Fruit fly (Drosophila melanogaster) whole organism, embryonic: ENCODE results near the gene dysf.

Source experiments
- Aef1 ChIP-seq: fragments of 200-800 bp; sonication (Bioruptor generic); IDR thresholded peaks from 3 replicates; pipeline ENCODE4 v1.3.6; 2022; ENCODE audit warnings: missing biosample characterization, missing genetic modification characterization
- Antp ChIP-seq: fragments of 200-800 bp; sonication (Bioruptor generic); optimal IDR thresholded peaks from 3 replicates; lab custom pipeline; 2016; ENCODE audit warnings: missing biosample characterization, missing genetic modification characterization
- Atf6 ChIP-seq: fragments of 200-800 bp; sonication (Bioruptor generic); IDR thresholded peaks from 2 replicates; pipeline ENCODE4 v1.3.6; 2022; ENCODE audit warnings: missing biosample characterization, missing genetic modification characterization
- B-H1 ChIP-seq: fragments of 200-800 bp; sonication (Bioruptor generic); IDR thresholded peaks from 3 replicates; pipeline ENCODE4 v1.3.6; 2022; ENCODE audit warnings: missing biosample characterization, missing genetic modification characterization
- CG10321 ChIP-seq: fragments of 200-800 bp; sonication (Bioruptor generic); IDR thresholded peaks from 2 replicates; pipeline ENCODE4 v1.3.6; 2022; ENCODE audit warnings: missing biosample characterization, missing genetic modification characterization
- CG11398 ChIP-seq: fragments of 200-800 bp; sonication (Bioruptor generic); optimal IDR thresholded peaks from 2 replicates; lab custom pipeline; 2016; ENCODE audit warnings: missing biosample characterization, missing genetic modification characterization
- CG12219 ChIP-seq: fragments of 200-800 bp; sonication (Bioruptor generic); optimal IDR thresholded peaks from 3 replicates; lab custom pipeline; 2018; ENCODE audit warnings: missing biosample characterization, mild to moderate bottlenecking, missing genetic modification characterization
- CG13775 ChIP-seq: fragments of 200-800 bp; sonication (Bioruptor generic); optimal IDR thresholded peaks from 3 replicates; lab custom pipeline; 2017; ENCODE audit warnings: missing biosample characterization, mild to moderate bottlenecking, missing genetic modification characterization
- CG1603 ChIP-seq: fragments of 200-800 bp; sonication (Bioruptor generic); optimal IDR thresholded peaks from 2 replicates; lab custom pipeline; 2019; ENCODE audit warnings: missing biosample characterization, mild to moderate bottlenecking, missing genetic modification characterization, moderate library complexity
- CG16813 ChIP-seq: fragments of 200-800 bp; sonication (Bioruptor generic); IDR thresholded peaks from 3 replicates; pipeline ENCODE4 v1.3.6; 2022; ENCODE audit warnings: missing biosample characterization, missing genetic modification characterization; ENCODE audit not compliant: partially characterized antibody
- CG17361 ChIP-seq: fragments of 200-800 bp; sonication (Bioruptor generic); IDR thresholded peaks from 3 replicates; pipeline ENCODE4 v1.3.6; 2022; ENCODE audit warnings: missing biosample characterization, missing genetic modification characterization
- CG2116 ChIP-seq: fragments of 200-800 bp; sonication (Bioruptor generic); optimal IDR thresholded peaks from 3 replicates; lab custom pipeline; 2018; ENCODE audit warnings: missing biosample characterization, mild to moderate bottlenecking, missing genetic modification characterization
- CG31224 ChIP-seq: fragments of 200-800 bp; sonication (Bioruptor generic); IDR thresholded peaks from 2 replicates; pipeline ENCODE4 v1.3.6; 2022; ENCODE audit warnings: missing biosample characterization, missing genetic modification characterization
- CG31365 ChIP-seq: fragments of 200-800 bp; sonication (Bioruptor generic); optimal IDR thresholded peaks from 2 replicates; lab custom pipeline; 2018; ENCODE audit warnings: missing biosample characterization, mild to moderate bottlenecking, missing genetic modification characterization
- CG3281 ChIP-seq: fragments of 200-800 bp; sonication (Bioruptor generic); optimal IDR thresholded peaks from 3 replicates; lab custom pipeline; 2017; ENCODE audit warnings: missing biosample characterization, mild to moderate bottlenecking, missing genetic modification characterization
- CG34422 ChIP-seq: fragments of 200-800 bp; sonication (Bioruptor generic); IDR thresholded peaks from 3 replicates; pipeline ENCODE4 v1.3.6; 2022; ENCODE audit warnings: missing biosample characterization, missing genetic modification characterization
- CG6654 ChIP-seq: fragments of 200-800 bp; sonication (Bioruptor generic); optimal IDR thresholded peaks from 2 replicates; lab custom pipeline; 2017; ENCODE audit warnings: missing biosample characterization, mild to moderate bottlenecking, missing genetic modification characterization
- CG8944 ChIP-seq: fragments of 200-800 bp; sonication (Bioruptor generic); optimal IDR thresholded peaks from 3 replicates; lab custom pipeline; 2016; ENCODE audit warnings: missing biosample characterization, missing genetic modification characterization
- CkIIα-i1 ChIP-seq: fragments of 200-800 bp; sonication (Bioruptor generic); IDR thresholded peaks from 2 replicates; pipeline ENCODE4 v1.3.6; 2022; ENCODE audit warnings: missing biosample characterization, missing genetic modification characterization
- D19A ChIP-seq: fragments of 200-800 bp; optimal IDR thresholded peaks from 3 replicates; lab custom pipeline; 2019; ENCODE audit warnings: missing biosample characterization, mild to moderate bottlenecking, missing genetic modification characterization, moderate library complexity
- Dfd ChIP-seq, 2 experiments: fragments of >200 bp; optimal IDR thresholded peaks; 2 replicates each; lab custom pipeline; 2017; ENCODE audit warnings: missing biosample characterization in 2 of 2, missing genetic modification characterization in 2 of 2
- Gsc ChIP-seq: fragments of 200-800 bp; sonication (Bioruptor generic); IDR thresholded peaks from 2 replicates; pipeline ENCODE4 v1.3.6; 2022; ENCODE audit warnings: missing biosample characterization, missing genetic modification characterization
- Hr39 ChIP-seq: fragments of >200 bp; optimal IDR thresholded peaks from 2 replicates; lab custom pipeline; 2017
- Med ChIP-seq: fragments of 200-800 bp; sonication (Bioruptor generic); peaks from one replicate; lab custom pipeline; 2016; ENCODE audit warnings: missing biosample characterization, missing genetic modification characterization, mild to moderate bottlenecking, inconsistent platforms, moderate library complexity
- NFAT ChIP-seq: fragments of 200-800 bp; sonication (Bioruptor generic); IDR thresholded peaks from 2 replicates; pipeline ENCODE4 v1.3.6; 2022; ENCODE audit warnings: missing biosample characterization, missing genetic modification characterization
- Oaz ChIP-seq: fragments of 200-800 bp; sonication (Bioruptor generic); IDR thresholded peaks from 2 replicates; pipeline ENCODE4 v1.3.6; 2022; ENCODE audit warnings: missing biosample characterization, missing genetic modification characterization
- Rx ChIP-seq: fragments of 200-800 bp; sonication (Bioruptor generic); IDR thresholded peaks from 2 replicates; pipeline ENCODE4 v1.3.6; 2022; ENCODE audit warnings: missing biosample characterization, missing genetic modification characterization
- YL-1 ChIP-seq: fragments of 200-800 bp; sonication (Bioruptor generic); optimal IDR thresholded peaks from 3 replicates; lab custom pipeline; 2017; ENCODE audit warnings: missing biosample characterization, mild to moderate bottlenecking, missing genetic modification characterization
- aop ChIP-seq: fragments of 200-800 bp; sonication (Bioruptor generic); IDR thresholded peaks from 2 replicates; pipeline ENCODE4 v1.3.6; 2022; ENCODE audit warnings: missing biosample characterization, missing genetic modification characterization
- cad ChIP-seq: fragments of >200 bp; optimal IDR thresholded peaks from 2 replicates; lab custom pipeline; 2017; ENCODE audit warnings: missing biosample characterization, missing genetic modification characterization
- cwo ChIP-seq: fragments of 200-800 bp; sonication (Bioruptor generic); optimal IDR thresholded peaks from 3 replicates; lab custom pipeline; 2017; ENCODE audit warnings: missing biosample characterization, missing genetic modification characterization, mild to moderate bottlenecking, moderate library complexity, missing genetic modification reagents
- ems ChIP-seq: fragments of 200-800 bp; sonication (Bioruptor generic); optimal IDR thresholded peaks from 3 replicates; lab custom pipeline; 2016; ENCODE audit warnings: missing biosample characterization, missing genetic modification characterization
- fd102C ChIP-seq: fragments of 200-800 bp; sonication (Bioruptor generic); optimal IDR thresholded peaks from 2 replicates; lab custom pipeline; 2018; ENCODE audit warnings: missing biosample characterization, mild to moderate bottlenecking, missing genetic modification characterization, moderate library complexity
- fd96Cb ChIP-seq: fragments of 200-800 bp; sonication (Bioruptor generic); optimal IDR thresholded peaks from 2 replicates; lab custom pipeline; 2018; ENCODE audit warnings: missing biosample characterization, mild to moderate bottlenecking, missing genetic modification characterization, moderate library complexity
- fru ChIP-seq: fragments of >200 bp; optimal IDR thresholded peaks from 2 replicates; lab custom pipeline; 2017
- gro ChIP-seq: fragments of 200-800 bp; sonication (Bioruptor generic); optimal IDR thresholded peaks from 2 replicates; lab custom pipeline; 2016; ENCODE audit warnings: missing biosample characterization, missing genetic modification characterization
- gsb-n ChIP-seq: fragments of 200-800 bp; sonication (Bioruptor generic); optimal IDR thresholded peaks from 3 replicates; lab custom pipeline; 2018; ENCODE audit warnings: missing biosample characterization, mild to moderate bottlenecking, missing genetic modification characterization
- odd ChIP-seq: fragments of 200-800 bp; sonication (Bioruptor generic); optimal IDR thresholded peaks from 2 replicates; lab custom pipeline; 2017; ENCODE audit warnings: missing biosample characterization, mild to moderate bottlenecking, missing genetic modification characterization
- peb ChIP-seq: fragments of 200-800 bp; sonication (Bioruptor generic); IDR thresholded peaks from 2 replicates; pipeline ENCODE4 v1.3.6; 2022; ENCODE audit warnings: missing biosample characterization, missing genetic modification characterization
- pita ChIP-seq: fragments of 200-800 bp; sonication (Bioruptor generic); optimal IDR thresholded peaks from 2 replicates; lab custom pipeline; 2017; ENCODE audit warnings: missing biosample characterization, mild to moderate bottlenecking, missing genetic modification characterization
- pnt ChIP-seq: fragments of 200-800 bp; sonication (Bioruptor generic); optimal IDR thresholded peaks from 3 replicates; lab custom pipeline; 2016; ENCODE audit warnings: missing biosample characterization, missing genetic modification characterization
- seq ChIP-seq: fragments of 200-800 bp; sonication (Bioruptor generic); IDR thresholded peaks from 2 replicates; pipeline ENCODE4 v1.3.6; 2022; ENCODE audit warnings: missing biosample characterization, missing genetic modification characterization
- sisA ChIP-seq: fragments of 200-800 bp; sonication (Bioruptor generic); IDR thresholded peaks from 2 replicates; pipeline ENCODE4 v1.3.6; 2022; ENCODE audit warnings: missing biosample characterization, missing genetic modification characterization
- tin ChIP-seq: fragments of 200-800 bp; sonication (Bioruptor generic); optimal IDR thresholded peaks from 3 replicates; lab custom pipeline; 2016; ENCODE audit warnings: missing biosample characterization, missing genetic modification characterization
- trem ChIP-seq: fragments of 200-800 bp; optimal IDR thresholded peaks from 3 replicates; lab custom pipeline; 2019; ENCODE audit warnings: missing biosample characterization, mild to moderate bottlenecking, missing genetic modification characterization, moderate library complexity
- trh ChIP-seq: fragments of 200-800 bp; sonication (Bioruptor generic); optimal IDR thresholded peaks from 2 replicates; lab custom pipeline; 2016; ENCODE audit warnings: missing biosample characterization, missing genetic modification characterization
- tup ChIP-seq: fragments of 200-800 bp; sonication (Bioruptor generic); optimal IDR thresholded peaks from 2 replicates; lab custom pipeline; 2016; ENCODE audit warnings: missing biosample characterization, mild to moderate bottlenecking, missing genetic modification characterization, moderate library complexity
- vvl ChIP-seq: fragments of 200-800 bp; sonication (Bioruptor generic); IDR thresholded peaks from 2 replicates; pipeline ENCODE4 v1.3.6; 2022; ENCODE audit warnings: missing biosample characterization, missing genetic modification characterization

Gene dysf

dm6 chr3R:26081380-26081991 is 17.0 kb downstream of the dysf start (continued):
- TF ChIP-seq pita (GFP tag; lab: Kevin White, UChicago) (no peak), NFAT (GFP tag; lab: Robert Waterston, UW) (no peak), cwo (GFP tag; lab: Kevin White, UChicago) (no peak), vvl (GFP tag; lab: Robert Waterston, UW) (peak; percentile 95), Gsc (GFP tag; lab: Robert Waterston, UW) (no peak), ems (GFP tag; lab: Kevin White, UChicago) (no peak), Med (GFP tag; lab: Kevin White, UChicago) (no peak), tin (GFP tag; lab: Kevin White, UChicago) (peak; percentile 45), CG11398 (GFP tag; lab: Kevin White, UChicago) (no peak), Atf6 (GFP tag; lab: Robert Waterston, UW) (peak; percentile 35; the same call in 1 of the 2 replicates), trem (tag; lab: Kevin White, UChicago) (peak; percentile 56), D19A (tag; lab: Kevin White, UChicago) (peak; percentile 60), CG10321 (GFP tag; lab: Robert Waterston, UW) (no peak), CG13775 (peak; percentile 44), seq (GFP tag; lab: Robert Waterston, UW) (peak; percentile 55; the same call in 1 of the 2 replicates), trh (no peak), CkIIα-i1 (GFP tag; lab: Robert Waterston, UW) (no peak), CG2116 (GFP tag; lab: Kevin White, UChicago) (no peak), CG34422 (no peak; the same call in 2 of the 3 replicates), CG6654 (GFP tag; lab: Kevin White, UChicago) (no peak), Dfd (GFP tag; optimal IDR thresholded peaks at IDR 0.05; lab: Kevin White, UChicago) (no peak), B-H1 (GFP tag; lab: Robert Waterston, UW) (peak; percentile 47; the same call in 1 of the 3 replicates), tup (no peak), cad (no peak), fd102C (no peak), Antp (GFP tag; lab: Kevin White, UChicago) (no peak), CG16813 (no peak), CG1603 (tag; lab: Kevin White, UChicago) (peak; percentile 51), CG12219 (GFP tag; lab: Kevin White, UChicago) (peak; percentile 28), gsb-n (tag; lab: Kevin White, UChicago) (peak; percentile 66), Aef1 (GFP tag; lab: Robert Waterston, UW) (no peak), Hr39 (lab: Kevin White, UChicago) (no peak), CG31365 (tag; lab: Kevin White, UChicago) (no peak), peb (GFP tag; lab: Robert Waterston, UW) (peak; percentile 64; the same call in 1 of the 2 replicates), CG8944 (GFP tag; lab: Kevin White, UChicago) (no peak), sisA (peak; percentile 47; the same call in 1 of the 2 replicates), CG17361 (GFP tag; lab: Robert Waterston, UW) (peak; percentile 60; the same call in 2 of the 3 replicates), gro (no peak), Oaz (no peak), Rx (peak; percentile 48), odd (GFP tag; lab: Kevin White, UChicago) (peak; percentile 3), aop (GFP tag; lab: Robert Waterston, UW) (no peak), fru (lab: Kevin White, UChicago) (no peak), pnt (GFP tag; lab: Kevin White, UChicago) (no peak), CG31224 (no peak), CG3281 (no peak), fd96Cb (peak; percentile 65), YL-1 (GFP tag; lab: Kevin White, UChicago) (no peak)
